Fruit fly (Drosophila melanogaster): ENCODE measurements around the gene nAChRbeta2.
A peak's percentile ranks its signal among the peaks of the same experiment; 100 is the strongest.

nAChRbeta2 gene

dm6 chr3R:24518150-24518580 lies 3.3 kb upstream of the nAChRbeta2 start, which contains the start of gene Pp1alpha-96A (continued):
- TF ChIP-seq CG31441 (GFP tag; IDR thresholded peaks at IDR 0.05) (no peak), CrebB (tag; optimal IDR thresholded peaks at IDR 0.05) (no peak), Rfx (GFP tag; IDR thresholded peaks at IDR 0.05) (peak; percentile 40; the same call in 1 of the 2 replicates), CG12744 (GFP tag; optimal IDR thresholded peaks at IDR 0.05) (no peak), hb (GFP tag; IDR thresholded peaks at IDR 0.05; ENCODE audit: partially characterized antibody) (peak; percentile 89), Xrp1 (GFP tag; IDR thresholded peaks at IDR 0.05) (no peak), CG1602 (GFP tag; optimal IDR thresholded peaks at IDR 0.05) (no peak), ssp (GFP tag; IDR thresholded peaks at IDR 0.05) (no peak), tio (GFP tag; optimal IDR thresholded peaks at IDR 0.05) (no peak), Scr (GFP tag; IDR thresholded peaks at IDR 0.05; ENCODE audit: partially characterized antibody) (peak; percentile 86), al (GFP tag; IDR thresholded peaks at IDR 0.05) (no peak), pita (GFP tag; optimal IDR thresholded peaks at IDR 0.05) (no peak), pb (GFP tag; optimal IDR thresholded peaks at IDR 0.05) (no peak), CG10979 (tag; optimal IDR thresholded peaks at IDR 0.05) (peak; percentile 19), da (GFP tag; optimal IDR thresholded peaks at IDR 0.05) (no peak), Usf (GFP tag; optimal IDR thresholded peaks at IDR 0.05) (no peak), Xbp1 (GFP tag; optimal IDR thresholded peaks at IDR 0.05) (peak; percentile 7), Dek (tag; optimal IDR thresholded peaks at IDR 0.05) (no peak), CG10274 (GFP tag; optimal IDR thresholded peaks at IDR 0.05) (no peak), Ravus (GFP tag; IDR thresholded peaks at IDR 0.05) (no peak), CG6765 (GFP tag; optimal IDR thresholded peaks at IDR 0.05) (no peak), CG11247 (GFP tag; IDR thresholded peaks at IDR 0.05) (no peak), Sox100B (GFP tag; optimal IDR thresholded peaks at IDR 0.05) (no peak), CG42726 (GFP tag; IDR thresholded peaks at IDR 0.05; ENCODE audit: partially characterized antibody) (peak; percentile 87), corto (GFP tag; optimal IDR thresholded peaks at IDR 0.05) (no peak), CG10209 (GFP tag; optimal IDR thresholded peaks at IDR 0.05) (no peak), salm (tag; optimal IDR thresholded peaks at IDR 0.05) (no peak), Hmx (GFP tag; optimal IDR thresholded peaks at IDR 0.05) (no peak), bsh (GFP tag; optimal IDR thresholded peaks at IDR 0.05) (no peak), CG11093 (GFP tag; IDR thresholded peaks at IDR 0.05) (no peak), jumu (GFP tag; optimal IDR thresholded peaks at IDR 0.05) (no peak), CG14667 (GFP tag; IDR thresholded peaks at IDR 0.05) (no peak), CG4617 (GFP tag; optimal IDR thresholded peaks at IDR 0.05; ENCODE audit: borderline replicate concordance) (peak; percentile 84), TFAM (GFP tag; optimal IDR thresholded peaks at IDR 0.05) (no peak), fru (optimal IDR thresholded peaks at IDR 0.05) (no peak), Ptx1 (GFP tag; IDR thresholded peaks at IDR 0.05) (no peak), ase (GFP tag; IDR thresholded peaks at IDR 0.05) (no peak), CG10147 (GFP tag; optimal IDR thresholded peaks at IDR 0.05) (peak; percentile 13), ems (GFP tag; optimal IDR thresholded peaks at IDR 0.05) (no peak), CG2202 (tag; optimal IDR thresholded peaks at IDR 0.05) (no peak), CG4360 (GFP tag; IDR thresholded peaks at IDR 0.05) (no peak), kni (GFP tag; optimal IDR thresholded peaks at IDR 0.05) (no peak), yki (optimal IDR thresholded peaks at IDR 0.05) (no peak), CG15073 (GFP tag; optimal IDR thresholded peaks at IDR 0.05) (no peak), gsb (GFP tag; IDR thresholded peaks at IDR 0.05) (no peak), Dfd (GFP tag; optimal IDR thresholded peaks at IDR 0.05) (no peak), sob (GFP tag; IDR thresholded peaks at IDR 0.05) (no peak), sima (GFP tag; optimal IDR thresholded peaks at IDR 0.05) (no peak), CG1792 (GFP tag; optimal IDR thresholded peaks at IDR 0.05) (no peak), CG18476 (GFP tag; optimal IDR thresholded peaks at IDR 0.05) (no peak), gro (GFP tag; optimal IDR thresholded peaks at IDR 0.05) (peak; percentile 54), Hr78 (GFP tag; optimal IDR thresholded peaks at IDR 0.05) (no peak)
